Worm (Caenorhabditis elegans) whole organism, L3 larva: Measurements from ENCODE around the gene pgph-3.
A peak's percentile ranks its signal among the peaks of the same experiment; 100 is the strongest.
"Not testable (repeated sequence)": the region's sequence is repeated elsewhere in the genome, so short reads cannot be mapped to it uniquely, and the experiment has no call there.

Source experiments
- aly-2 ChIP-seq: fragments of 150-350 bp; optimal IDR thresholded peaks from 2 replicates; lab custom pipeline; 2014; ENCODE audit warnings: missing biosample characterization, missing genetic modification characterization
- egl-27 ChIP-seq: sonication (generic microtip); optimal IDR thresholded peaks from 4 replicates; lab custom pipeline; 2017; ENCODE audit warnings: missing biosample characterization, missing genetic modification reagents, missing genetic modification characterization
- elt-3 ChIP-seq, 3 experiments: fragments of 150-350 bp in 1 of 3; sonication (generic microtip) in 2 of 3; optimal IDR thresholded peaks; 2 replicates in 2 of 3; 4 replicates in 1 of 3; lab custom pipeline; 2014 to 2017; ENCODE audit warnings: missing biosample characterization in 3 of 3, missing genetic modification characterization in 3 of 3
- fkh-10 ChIP-seq: sonication (generic microtip); optimal IDR thresholded peaks from 2 replicates; lab custom pipeline; 2017; ENCODE audit warnings: missing biosample characterization, missing genetic modification reagents, missing genetic modification characterization
- nfya-1 ChIP-seq: sonication (generic microtip); optimal IDR thresholded peaks from 2 replicates; lab custom pipeline; 2017; ENCODE audit warnings: missing genetic modification characterization, mild to moderate bottlenecking, missing compliant biosample characterization, antibody characterized with exemption, moderate library complexity; ENCODE audit not compliant: insufficient read depth
- nhr-12 ChIP-seq: fragments of 150-350 bp; optimal IDR thresholded peaks from 2 replicates; lab custom pipeline; 2014; ENCODE audit warnings: missing biosample characterization, missing genetic modification characterization
- nhr-25 ChIP-seq: sonication (generic microtip); optimal IDR thresholded peaks from 2 replicates; lab custom pipeline; 2017; ENCODE audit warnings: missing biosample characterization, missing genetic modification characterization
- nhr-67 ChIP-seq: fragments of 150-350 bp; optimal IDR thresholded peaks from 2 replicates; lab custom pipeline; 2014; ENCODE audit warnings: missing biosample characterization, missing genetic modification characterization
- nhr-76 ChIP-seq: fragments of 150-350 bp; sonication (generic microtip); optimal IDR thresholded peaks from 5 replicates; lab custom pipeline; 2014; ENCODE audit warnings: missing biosample characterization, missing genetic modification characterization
- pqm-1 ChIP-seq: fragments of 150-350 bp; optimal IDR thresholded peaks from 2 replicates; lab custom pipeline; 2017; ENCODE audit warnings: missing biosample characterization, missing genetic modification characterization, inconsistent platforms
- snpc-4 ChIP-seq: fragments of 150-350 bp; optimal IDR thresholded peaks from 2 replicates; lab custom pipeline; 2014; ENCODE audit warnings: missing biosample characterization, missing genetic modification characterization
- unc-62 ChIP-seq: fragments of 150-350 bp; sonication (generic microtip); optimal IDR thresholded peaks from 4 replicates; lab custom pipeline; 2014; ENCODE audit warnings: missing biosample characterization, missing genetic modification reagents, missing genetic modification characterization
- zag-1 ChIP-seq: fragments of 150-350 bp; optimal IDR thresholded peaks from 2 replicates; lab custom pipeline; 2014; ENCODE audit warnings: missing biosample characterization, missing genetic modification characterization
- ztf-4 ChIP-seq: fragments of 150-350 bp; optimal IDR thresholded peaks from 2 replicates; lab custom pipeline; 2014; ENCODE audit warnings: missing biosample characterization, missing genetic modification characterization

DNA sequence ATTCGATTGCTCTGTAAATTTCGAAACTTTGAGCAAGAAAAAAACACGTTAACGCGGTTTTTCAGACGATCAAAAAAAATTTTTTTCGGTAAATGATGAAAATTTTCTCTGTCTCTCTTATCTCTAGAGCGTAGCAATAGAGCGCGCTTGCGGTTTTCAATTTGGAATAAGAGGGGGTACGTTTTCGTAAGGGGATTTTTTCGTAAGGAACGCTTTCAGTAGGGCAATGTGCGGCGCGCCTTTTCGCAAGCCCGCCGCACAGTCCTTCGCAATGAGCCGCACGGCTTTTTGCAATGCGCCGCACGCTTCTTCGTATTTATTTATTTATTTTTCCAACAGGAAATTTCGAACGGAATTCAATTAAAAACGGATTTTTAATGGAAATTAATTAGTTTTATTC, 13.3 kb upstream of the pgph-3 start, which contains the start of gene F44E7.4:
- TF ChIP-seq nhr-25 (peak; percentile 16), snpc-4 (tag; lab: Kevin White, UChicago) (peak; percentile 20), nfya-1 (tag; lab: Kevin White, UChicago) (peak; percentile 58)
- not testable (repeated sequence) for TF ChIP-seq ztf-4 (tag; lab: Kevin White, UChicago); nhr-76 (tag; lab: Kevin White, UChicago); egl-27; aly-2 (tag; lab: Kevin White, UChicago); elt-3 (tag; optimal IDR thresholded peaks at IDR 0.05; lab: Kevin White, UChicago); pqm-1 (tag; lab: Kevin White, UChicago); fkh-10 (GFP tag; lab: Kevin White, UChicago); unc-62; nhr-67 (tag; lab: Kevin White, UChicago); nhr-12 (tag; lab: Kevin White, UChicago); zag-1 (tag; lab: Kevin White, UChicago)
